Worm (Caenorhabditis elegans) whole organism, mixed stage, embryonic: Measurements from ENCODE around the gene atrn-1.

Source experiments
- M03D4.4 ChIP-seq: sonication (generic microtip); optimal IDR thresholded peaks from 2 replicates; lab custom pipeline; 2017; ENCODE audit warnings: mild to moderate bottlenecking, missing genetic modification characterization, missing compliant biosample characterization
- bed-3 ChIP-seq: fragments of 200-800 bp; sonication (Bioruptor generic); optimal IDR thresholded peaks from 3 replicates; lab custom pipeline; 2018; ENCODE audit warnings: mild to moderate bottlenecking, missing genetic modification characterization, moderate library complexity, missing compliant biosample characterization
- blmp-1 ChIP-seq: fragments of 150-350 bp; optimal IDR thresholded peaks from 2 replicates; lab custom pipeline; 2014; ENCODE audit warnings: missing biosample characterization, missing genetic modification characterization
- ceh-39 ChIP-seq: fragments of 150-350 bp; optimal IDR thresholded peaks from 2 replicates; lab custom pipeline; 2014; ENCODE audit warnings: missing biosample characterization, missing genetic modification characterization
- ceh-43 ChIP-seq: fragments of 200-800 bp; sonication (Bioruptor generic); optimal IDR thresholded peaks from 2 replicates; lab custom pipeline; 2018; ENCODE audit warnings: mild to moderate bottlenecking, missing genetic modification characterization, moderate library complexity, missing compliant biosample characterization
- ceh-83 ChIP-seq: fragments of 200-800 bp; sonication (Bioruptor generic); optimal IDR thresholded peaks from 2 replicates; lab custom pipeline; 2018; ENCODE audit warnings: mild to moderate bottlenecking, missing genetic modification characterization, missing compliant biosample characterization
- ces-1 ChIP-seq: fragments of 150-350 bp; optimal IDR thresholded peaks from 2 replicates; lab custom pipeline; 2014; ENCODE audit warnings: missing biosample characterization, missing genetic modification reagents, missing genetic modification characterization
- cnd-1 ChIP-seq: fragments of 200-800 bp; sonication (Bioruptor generic); optimal IDR thresholded peaks from 2 replicates; lab custom pipeline; 2018; ENCODE audit warnings: mild to moderate bottlenecking, missing genetic modification characterization, missing compliant biosample characterization
- drap-1 ChIP-seq: fragments of 200-800 bp; sonication (Bioruptor generic); optimal IDR thresholded peaks from 3 replicates; lab custom pipeline; 2018; ENCODE audit warnings: mild to moderate bottlenecking, missing genetic modification characterization, missing compliant biosample characterization
- elt-1 ChIP-seq: sonication (generic microtip); optimal IDR thresholded peaks from 2 replicates; lab custom pipeline; 2017; ENCODE audit warnings: missing genetic modification characterization, mild to moderate bottlenecking, missing compliant biosample characterization, antibody characterized with exemption, moderate library complexity, borderline replicate concordance; ENCODE audit not compliant: insufficient read depth
- elt-3 ChIP-seq: fragments of 150-350 bp; optimal IDR thresholded peaks from 2 replicates; lab custom pipeline; 2014; ENCODE audit warnings: missing biosample characterization, missing genetic modification characterization
- flh-1 ChIP-seq: fragments of 200-800 bp; sonication (Bioruptor generic); optimal IDR thresholded peaks from 2 replicates; lab custom pipeline; 2018; ENCODE audit warnings: mild to moderate bottlenecking, missing genetic modification characterization, moderate library complexity, missing compliant biosample characterization
- ham-2 ChIP-seq: fragments of 200-800 bp; sonication (Bioruptor generic); optimal IDR thresholded peaks from 2 replicates; lab custom pipeline; 2018; ENCODE audit warnings: mild to moderate bottlenecking, missing genetic modification characterization, missing compliant biosample characterization
- hlh-1 ChIP-seq: fragments of 150-350 bp; optimal IDR thresholded peaks from 2 replicates; lab custom pipeline; 2014; ENCODE audit warnings: missing biosample characterization, missing genetic modification reagents, missing genetic modification characterization
- lin-13 ChIP-seq: fragments of 150-350 bp; optimal IDR thresholded peaks from 2 replicates; lab custom pipeline; 2014; ENCODE audit warnings: missing biosample characterization, missing genetic modification characterization
- lin-32 ChIP-seq: fragments of 200-800 bp; sonication (Bioruptor generic); optimal IDR thresholded peaks from 2 replicates; lab custom pipeline; 2018; ENCODE audit warnings: mild to moderate bottlenecking, missing genetic modification characterization, missing compliant biosample characterization
- lsy-2 ChIP-seq: fragments of 150-350 bp; optimal IDR thresholded peaks from 2 replicates; lab custom pipeline; 2014; ENCODE audit warnings: missing biosample characterization, missing genetic modification characterization
- mab-5 ChIP-seq: fragments of 150-350 bp; optimal IDR thresholded peaks from 2 replicates; lab custom pipeline; 2014; ENCODE audit warnings: missing biosample characterization, missing genetic modification characterization
- mep-1 ChIP-seq: fragments of 150-350 bp; optimal IDR thresholded peaks from 2 replicates; lab custom pipeline; 2017; ENCODE audit warnings: missing biosample characterization, missing genetic modification reagents, missing genetic modification characterization, inconsistent platforms
- mls-2 ChIP-seq: sonication (generic microtip); optimal IDR thresholded peaks from 2 replicates; lab custom pipeline; 2016; ENCODE audit warnings: mild to moderate bottlenecking, missing genetic modification characterization, moderate library complexity, missing compliant biosample characterization
- nhr-12 ChIP-seq: fragments of 150-350 bp; optimal IDR thresholded peaks from 2 replicates; lab custom pipeline; 2014; ENCODE audit warnings: missing biosample characterization, missing genetic modification characterization
- nhr-2 ChIP-seq: fragments of 150-350 bp; optimal IDR thresholded peaks from 2 replicates; lab custom pipeline; 2014; ENCODE audit warnings: missing biosample characterization, missing genetic modification characterization
- nhr-237 ChIP-seq: fragments of 150-350 bp; optimal IDR thresholded peaks from 2 replicates; lab custom pipeline; 2014; ENCODE audit warnings: missing biosample characterization, missing genetic modification characterization
- nhr-28 ChIP-seq: fragments of 150-350 bp; optimal IDR thresholded peaks from 2 replicates; lab custom pipeline; 2014; ENCODE audit warnings: missing biosample characterization, missing genetic modification characterization
- nhr-76 ChIP-seq: sonication (generic microtip); optimal IDR thresholded peaks from 2 replicates; lab custom pipeline; 2017; ENCODE audit warnings: missing biosample characterization, missing genetic modification characterization
- pha-4 ChIP-seq: fragments of 150-350 bp; optimal IDR thresholded peaks from 2 replicates; lab custom pipeline; 2018; ENCODE audit warnings: missing biosample characterization, missing genetic modification reagents, missing genetic modification characterization
- sem-2 ChIP-seq: fragments of 200-800 bp; sonication (Bioruptor generic); optimal IDR thresholded peaks from 2 replicates; lab custom pipeline; 2018; ENCODE audit warnings: mild to moderate bottlenecking, missing genetic modification characterization, missing compliant biosample characterization
- snpc-4 ChIP-seq: fragments of 150-350 bp; optimal IDR thresholded peaks from 2 replicates; lab custom pipeline; 2014; ENCODE audit warnings: missing biosample characterization, missing genetic modification characterization
- sptf-1 ChIP-seq: sonication (generic microtip); optimal IDR thresholded peaks from 2 replicates; lab custom pipeline; 2017; ENCODE audit warnings: mild to moderate bottlenecking, missing genetic modification characterization, moderate library complexity, missing compliant biosample characterization
- tbx-8 ChIP-seq: fragments of 200-800 bp; sonication (Bioruptor generic); optimal IDR thresholded peaks from 2 replicates; lab custom pipeline; 2018; ENCODE audit warnings: mild to moderate bottlenecking, missing genetic modification characterization, moderate library complexity, missing compliant biosample characterization
- unc-120 ChIP-seq: sonication (generic microtip); optimal IDR thresholded peaks from 2 replicates; lab custom pipeline; 2017; ENCODE audit warnings: missing genetic modification characterization, missing compliant biosample characterization; ENCODE audit not compliant: poor library complexity, severe bottlenecking
- unc-39 ChIP-seq: fragments of 150-350 bp; optimal IDR thresholded peaks from 2 replicates; lab custom pipeline; 2014; ENCODE audit warnings: missing biosample characterization, missing genetic modification characterization
- unc-62 ChIP-seq: fragments of 150-350 bp; optimal IDR thresholded peaks from 2 replicates; lab custom pipeline; 2014; ENCODE audit warnings: missing biosample characterization, missing genetic modification reagents, missing genetic modification characterization
- zip-8 ChIP-seq: fragments of 150-350 bp; optimal IDR thresholded peaks from 2 replicates; lab custom pipeline; 2014; ENCODE audit warnings: missing biosample characterization, missing genetic modification characterization
- ztf-11 ChIP-seq: fragments of 150-350 bp; optimal IDR thresholded peaks from 2 replicates; lab custom pipeline; 2014; ENCODE audit warnings: missing biosample characterization, missing genetic modification characterization

Gene atrn-1

DNA sequence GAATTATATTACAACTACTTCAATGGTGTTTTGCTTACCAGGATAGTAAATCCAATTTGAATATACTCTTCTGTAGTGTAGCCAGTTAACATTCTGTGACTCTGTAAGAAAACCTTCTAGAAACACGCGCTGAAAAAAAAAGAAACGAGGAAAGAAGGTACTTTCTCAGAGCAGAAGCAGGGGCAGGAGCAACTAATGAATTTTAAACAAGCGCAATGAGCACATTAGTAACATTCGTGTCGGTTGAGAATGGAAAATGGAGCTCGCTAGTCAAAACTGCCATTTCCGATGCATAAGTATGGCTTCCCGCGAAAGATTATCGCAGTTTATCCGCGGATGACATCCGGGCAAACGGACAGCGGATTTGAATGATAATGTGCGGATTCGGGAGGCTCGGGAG is 40.5 kb downstream of the atrn-1 start, which contains the start of gene C05G5.3:
C05G5.3 (minus strand) TSS at position 101 of the 400 bp plus-strand sequence.
- TF ChIP-seq unc-120 (no peak), unc-62 (GFP tag; lab: Kevin White, UChicago) (no peak), cnd-1 (no peak), M03D4.4 (tag; lab: Kevin White, UChicago) (no peak), lin-32 (GFP tag; lab: Kevin White, UChicago) (no peak), drap-1 (no peak), ham-2 (GFP tag; lab: Kevin White, UChicago) (no peak)

- TF ChIP-seq drap-1 (peak; percentile 42), cnd-1 (peak; percentile 31), ces-1 (peak; percentile 62), zip-8 (no peak), ham-2 (GFP tag; lab: Kevin White, UChicago) (peak; percentile 18), bed-3 (GFP tag; lab: Kevin White, UChicago) (no peak), lin-13 (tag; lab: Kevin White, UChicago) (peak; percentile 57), blmp-1 (tag; lab: Kevin White, UChicago) (no peak), mab-5 (tag; lab: Kevin White, UChicago) (no peak), unc-39 (no peak), unc-120 (peak; percentile 64), elt-1 (tag; lab: Kevin White, UChicago) (no peak), ceh-39 (tag; lab: Kevin White, UChicago) (peak; percentile 66), nhr-76 (tag; lab: Kevin White, UChicago) (no peak), M03D4.4 (tag; lab: Kevin White, UChicago) (peak; percentile 51), sem-2 (no peak), nhr-12 (tag; lab: Kevin White, UChicago) (no peak), nhr-237 (no peak), mls-2 (tag; lab: Kevin White, UChicago) (peak; percentile 86), snpc-4 (tag; lab: Kevin White, UChicago) (no peak), lsy-2 (tag; lab: Kevin White, UChicago) (peak; percentile 16), unc-62 (GFP tag; lab: Kevin White, UChicago) (peak; percentile 43), ztf-11 (peak; percentile 43), nhr-2 (tag; lab: Kevin White, UChicago) (peak; percentile 21), ceh-83 (GFP tag; lab: Kevin White, UChicago) (no peak), flh-1 (GFP tag; lab: Kevin White, UChicago) (no peak), tbx-8 (GFP tag; lab: Kevin White, UChicago) (no peak), ceh-43 (GFP tag; lab: Kevin White, UChicago) (no peak), lin-32 (GFP tag; lab: Kevin White, UChicago) (no peak), mep-1 (tag; lab: Kevin White, UChicago) (peak; percentile 83), pha-4 (peak; percentile 43), elt-3 (tag; lab: Kevin White, UChicago) (no peak), nhr-28 (tag; lab: Kevin White, UChicago) (no peak), hlh-1 (tag; lab: Kevin White, UChicago) (peak; percentile 58), sptf-1 (no peak)
Observed at ce11 chrX:14753514-14754076, 42.2 kb downstream of the atrn-1 start, which contains the start of gene sucl-1. TSS of gene sucl-1 (plus strand) at chrX:14754026.

- TF ChIP-seq ceh-39 (tag; lab: Kevin White, UChicago): no peak
- TF ChIP-seq hlh-1 (tag; lab: Kevin White, UChicago): no peak
- no peak for TF ChIP-seq zip-8
- no peak for TF ChIP-seq nhr-28 (tag; lab: Kevin White, UChicago)
Observed at ce11 chrX:14755847-14756246, 44.5 kb downstream of the atrn-1 start.

- TF ChIP-seq ces-1 (no peak), nhr-2 (tag; lab: Kevin White, UChicago) (no peak), M03D4.4 (tag; lab: Kevin White, UChicago) (peak; percentile 38), nhr-28 (tag; lab: Kevin White, UChicago) (no peak), nhr-237 (no peak), zip-8 (no peak), lin-32 (GFP tag; lab: Kevin White, UChicago) (no peak), sptf-1 (peak; percentile 39), bed-3 (GFP tag; lab: Kevin White, UChicago) (no peak), ztf-11 (no peak), unc-120 (no peak), tbx-8 (GFP tag; lab: Kevin White, UChicago) (no peak), nhr-76 (tag; lab: Kevin White, UChicago) (no peak), mls-2 (tag; lab: Kevin White, UChicago) (peak; percentile 1)
- TF ChIP-seq, all 35 proteins: peak for 3
Observed at ce11 chrX:14756606-14757005, 45.2 kb downstream of the atrn-1 start.
